Worm (Caenorhabditis elegans) whole organism, mixed stage, embryonic: ENCODE data around the gene Y71H2AM.25.

Source experiments
- blmp-1 ChIP-seq: fragments of 150-350 bp; optimal IDR thresholded peaks from 2 replicates; lab custom pipeline; 2014; ENCODE audit warnings: missing biosample characterization, missing genetic modification characterization
- elt-1 ChIP-seq: sonication (generic microtip); optimal IDR thresholded peaks from 2 replicates; lab custom pipeline; 2017; ENCODE audit warnings: missing genetic modification characterization, mild to moderate bottlenecking, missing compliant biosample characterization, antibody characterized with exemption, moderate library complexity, borderline replicate concordance; ENCODE audit not compliant: insufficient read depth
- lin-13 ChIP-seq: fragments of 150-350 bp; optimal IDR thresholded peaks from 2 replicates; lab custom pipeline; 2014; ENCODE audit warnings: missing biosample characterization, missing genetic modification characterization
- mls-2 ChIP-seq: sonication (generic microtip); optimal IDR thresholded peaks from 2 replicates; lab custom pipeline; 2016; ENCODE audit warnings: mild to moderate bottlenecking, missing genetic modification characterization, moderate library complexity, missing compliant biosample characterization
- nhr-237 ChIP-seq: fragments of 150-350 bp; optimal IDR thresholded peaks from 2 replicates; lab custom pipeline; 2014; ENCODE audit warnings: missing biosample characterization, missing genetic modification characterization
- nhr-28 ChIP-seq: fragments of 150-350 bp; optimal IDR thresholded peaks from 2 replicates; lab custom pipeline; 2014; ENCODE audit warnings: missing biosample characterization, missing genetic modification characterization
- unc-39 ChIP-seq: fragments of 150-350 bp; optimal IDR thresholded peaks from 2 replicates; lab custom pipeline; 2014; ENCODE audit warnings: missing biosample characterization, missing genetic modification characterization
- ztf-11 ChIP-seq: fragments of 150-350 bp; optimal IDR thresholded peaks from 2 replicates; lab custom pipeline; 2014; ENCODE audit warnings: missing biosample characterization, missing genetic modification characterization

DNA sequence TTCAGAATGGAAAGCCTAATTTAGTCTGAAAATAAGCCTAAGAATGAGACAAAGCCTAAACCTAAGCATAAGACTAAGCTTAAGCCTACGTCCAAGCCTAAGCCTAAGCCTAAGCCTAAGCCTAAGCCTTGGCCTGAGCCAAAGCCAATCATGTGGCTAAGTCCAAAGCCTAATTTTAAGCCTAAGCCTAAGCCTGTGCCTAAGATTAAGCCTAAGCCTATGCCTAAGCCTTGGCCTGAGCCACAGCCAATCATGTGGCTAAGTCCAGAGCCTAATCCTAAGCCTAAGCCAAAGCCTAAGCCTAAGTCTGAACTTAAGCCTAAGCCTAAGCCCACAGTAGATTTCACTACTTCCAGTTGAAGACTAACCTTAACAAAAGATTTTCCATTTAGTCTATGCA, 44.8 kb upstream of the Y71H2AM.25 start:
- no peak for TF ChIP-seq unc-39 (tag; lab: Kevin White, UChicago)
- no peak for TF ChIP-seq mls-2 (tag; lab: Kevin White, UChicago)
- no peak for TF ChIP-seq nhr-28
- TF ChIP-seq nhr-237, result no peak
- no peak for TF ChIP-seq ztf-11
- no peak for TF ChIP-seq elt-1 (tag; lab: Kevin White, UChicago)
- TF ChIP-seq blmp-1, result no peak
- no peak for TF ChIP-seq lin-13
